Fruit fly (Drosophila melanogaster) whole organism, pupa: Measurements from ENCODE around the gene CG13056.

Experiments used
- CG10348 ChIP-seq: fragments of 200-800 bp; sonication (Bioruptor generic); IDR thresholded peaks from 2 replicates; pipeline ENCODE4 v1.3.6; 2022; ENCODE audit warnings: missing biosample characterization, missing genetic modification characterization
- CG12605 ChIP-seq: fragments of 200-800 bp; sonication (Bioruptor generic); IDR thresholded peaks from 2 replicates; pipeline ENCODE4 v1.3.6; 2022; ENCODE audit warnings: missing biosample characterization, missing genetic modification characterization
- CG13204 ChIP-seq: fragments of 200-800 bp; sonication (Bioruptor generic); optimal IDR thresholded peaks from 2 replicates; lab custom pipeline; 2018; ENCODE audit warnings: missing biosample characterization, mild to moderate bottlenecking, missing genetic modification characterization, moderate library complexity
- CG17806 ChIP-seq: fragments of 200-800 bp; sonication (Bioruptor generic); optimal IDR thresholded peaks from 2 replicates; lab custom pipeline; 2018; ENCODE audit warnings: missing biosample characterization, mild to moderate bottlenecking, missing genetic modification characterization, moderate library complexity
- CG32121 ChIP-seq: fragments of 200-800 bp; sonication (Bioruptor generic); IDR thresholded peaks from 2 replicates; pipeline ENCODE4 v1.3.6; 2022; ENCODE audit warnings: missing biosample characterization, missing genetic modification characterization
- CG34367 ChIP-seq: fragments of 200-800 bp; sonication (Bioruptor generic); optimal IDR thresholded peaks from 2 replicates; lab custom pipeline; 2018; ENCODE audit warnings: missing biosample characterization, mild to moderate bottlenecking, missing genetic modification characterization
- CG8159 ChIP-seq: fragments of 200-800 bp; sonication (Bioruptor generic); optimal IDR thresholded peaks from 3 replicates; lab custom pipeline; 2018; ENCODE audit warnings: missing biosample characterization, mild to moderate bottlenecking, missing genetic modification characterization, moderate library complexity
- CG8301 ChIP-seq: fragments of 200-800 bp; sonication (Bioruptor generic); optimal IDR thresholded peaks from 2 replicates; lab custom pipeline; 2018; ENCODE audit warnings: missing biosample characterization, mild to moderate bottlenecking, missing genetic modification characterization
- CG9948 ChIP-seq: fragments of 200-800 bp; sonication (Bioruptor generic); optimal IDR thresholded peaks from 2 replicates; lab custom pipeline; 2018; ENCODE audit warnings: missing biosample characterization, mild to moderate bottlenecking, missing genetic modification characterization, moderate library complexity
- D1 ChIP-seq: fragments of 200-800 bp; sonication (Bioruptor generic); optimal IDR thresholded peaks from 2 replicates; lab custom pipeline; 2018; ENCODE audit warnings: missing biosample characterization, mild to moderate bottlenecking, missing genetic modification characterization, moderate library complexity
- EcR ChIP-seq: fragments of 200-800 bp; sonication (Bioruptor generic); optimal IDR thresholded peaks from 3 replicates; lab custom pipeline; 2019; ENCODE audit warnings: missing biosample characterization, missing genetic modification characterization, mild to moderate bottlenecking, moderate library complexity, missing genetic modification reagents
- Ets98B ChIP-seq: fragments of 200-800 bp; sonication (Bioruptor generic); IDR thresholded peaks from 2 replicates; pipeline ENCODE4 v1.3.6; 2022; ENCODE audit warnings: missing biosample characterization, missing genetic modification characterization
- Pif1A ChIP-seq: fragments of 200-800 bp; sonication (Bioruptor generic); optimal IDR thresholded peaks from 3 replicates; lab custom pipeline; 2016; ENCODE audit warnings: missing biosample characterization, missing genetic modification characterization
- Pif1B ChIP-seq: fragments of 200-800 bp; sonication (Bioruptor generic); optimal IDR thresholded peaks from 3 replicates; lab custom pipeline; 2016; ENCODE audit warnings: missing biosample characterization, missing genetic modification characterization
- Snoo ChIP-seq: fragments of 200-800 bp; sonication (Bioruptor generic); optimal IDR thresholded peaks from 3 replicates; lab custom pipeline; 2017; ENCODE audit warnings: missing biosample characterization, mild to moderate bottlenecking, missing genetic modification characterization, inconsistent platforms
- fd96Ca ChIP-seq: fragments of 200-800 bp; sonication (Bioruptor generic); IDR thresholded peaks from 3 replicates; pipeline ENCODE4 v1.3.6; 2022; ENCODE audit warnings: missing biosample characterization, missing genetic modification characterization
- gl ChIP-seq: fragments of 200-800 bp; sonication (Bioruptor generic); optimal IDR thresholded peaks from 2 replicates; lab custom pipeline; 2018; ENCODE audit warnings: missing biosample characterization, mild to moderate bottlenecking, missing genetic modification characterization
- rn ChIP-seq: fragments of 200-800 bp; sonication (Bioruptor generic); IDR thresholded peaks from 2 replicates; pipeline ENCODE4 v1.3.6; 2022; ENCODE audit warnings: missing biosample characterization, missing genetic modification characterization

CG13056 gene

DNA sequence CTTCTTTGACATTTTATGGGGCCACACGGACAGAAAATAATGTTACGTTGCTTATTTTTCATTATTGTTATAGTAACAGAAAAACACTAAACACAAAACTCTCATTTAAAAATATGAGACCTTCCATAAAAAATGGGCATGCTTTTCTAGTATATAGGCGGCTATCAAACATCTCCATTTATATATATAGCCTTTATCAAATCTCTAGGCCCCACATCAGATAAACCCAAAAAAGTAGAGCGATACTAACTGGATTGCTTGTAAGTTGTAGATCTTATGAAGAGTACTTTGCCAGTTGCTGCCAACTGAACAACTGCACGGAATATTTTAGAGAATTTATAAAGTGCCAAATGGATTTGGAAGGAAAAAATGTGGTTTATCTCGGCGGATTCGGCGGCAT lies 36.4 kb downstream of the CG13056 start, which contains the start of gene CG18814:
CG18814 (plus strand) TSS at position 301 of the 400 bp plus-strand sequence.
- TF ChIP-seq fd96Ca (GFP tag; lab: Robert Waterston, UW) (no peak), Snoo (tag; lab: Kevin White, UChicago) (no peak), Pif1B (no peak), CG34367 (tag; lab: Kevin White, UChicago) (no peak), Pif1A (GFP tag; lab: Kevin White, UChicago) (no peak), CG12605 (GFP tag; lab: Robert Waterston, UW) (no peak), CG13204 (no peak), EcR (no peak), Ets98B (GFP tag; lab: Robert Waterston, UW) (no peak)

DNA sequence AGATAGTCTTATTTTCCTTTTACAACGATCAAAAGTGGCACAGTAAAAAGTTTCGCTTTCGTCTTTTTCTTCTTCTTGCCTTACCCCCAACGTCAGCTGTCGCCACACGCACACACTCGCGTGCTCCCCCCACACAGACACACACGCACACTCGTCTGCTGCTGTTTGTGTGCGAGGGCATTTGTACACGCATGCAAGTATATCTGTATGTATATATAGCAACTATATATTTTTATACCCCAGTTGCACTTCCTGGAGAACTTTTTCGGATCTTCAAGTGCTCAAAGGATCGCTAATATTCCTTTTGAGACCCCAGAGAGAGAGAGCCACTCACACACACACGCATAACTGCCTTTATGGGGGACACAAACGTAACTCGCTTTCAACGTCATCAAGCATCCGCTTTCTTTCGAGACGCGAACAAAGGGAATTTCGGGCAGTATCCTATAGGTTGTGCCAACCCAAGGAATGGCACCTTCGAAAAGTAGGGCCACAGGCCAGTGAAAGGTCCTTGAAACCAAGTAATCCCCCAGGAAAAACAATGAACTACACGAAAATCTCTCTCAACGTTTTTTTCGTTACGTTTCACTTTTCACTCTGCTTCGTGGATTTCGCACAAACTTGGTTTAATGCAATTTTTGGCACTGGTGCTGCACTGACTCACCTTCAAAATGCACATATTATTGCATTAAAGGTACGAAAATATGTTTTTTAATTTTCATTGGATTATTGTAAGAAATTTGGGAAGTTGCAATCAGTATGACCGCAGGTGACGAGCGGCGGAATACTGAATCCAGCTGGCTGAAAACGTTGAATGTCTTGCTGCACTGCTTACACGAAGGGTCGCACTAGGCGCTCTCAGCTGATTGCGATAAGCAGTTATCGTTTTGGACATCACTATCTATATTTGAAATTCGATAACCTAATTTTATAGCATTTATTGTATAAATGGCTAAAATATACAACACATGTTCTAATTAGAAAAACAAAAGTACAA lies 45.0 kb downstream of the CG13056 start, which contains the start of gene roq:
roq (minus strand) TSS at position 799 of the 997 bp plus-strand sequence.
- TF ChIP-seq EcR, result peak; percentile 29
- TF ChIP-seq CG32121 (GFP tag; lab: Robert Waterston, UW), result no peak
- TF ChIP-seq CG12605 (GFP tag; lab: Robert Waterston, UW), result peak; percentile 16; the same call in 1 of the 2 replicates
- TF ChIP-seq rn (GFP tag; lab: Robert Waterston, UW), result no peak
- TF ChIP-seq CG8159, result no peak
- no peak for TF ChIP-seq CG17806
- TF ChIP-seq CG10348, result no peak
- no peak for TF ChIP-seq CG34367 (tag; lab: Kevin White, UChicago)
- peak; percentile 11 for TF ChIP-seq gl (tag; lab: Kevin White, UChicago)
- TF ChIP-seq CG13204, result no peak
- no peak for TF ChIP-seq CG8301

DNA sequence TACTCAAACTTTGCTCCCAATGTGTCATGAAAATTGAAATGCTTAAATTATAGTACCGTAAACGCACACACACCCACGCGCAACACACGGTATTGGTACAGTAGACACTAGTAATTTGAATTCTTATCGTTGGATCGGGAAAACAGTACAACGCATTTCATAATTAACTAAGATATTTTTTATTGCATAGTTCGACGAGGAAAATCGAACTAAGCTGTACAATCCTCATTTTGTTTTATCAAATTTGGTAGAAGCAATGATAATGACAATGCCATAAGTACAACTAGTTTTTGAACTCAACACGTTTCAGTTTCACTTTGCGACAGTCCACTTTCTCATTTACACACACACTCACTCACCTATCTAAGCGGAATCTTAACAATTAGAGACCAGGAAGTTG lies 47.7 kb downstream of the CG13056 start:
- TF ChIP-seq CG8301 (peak; percentile 21), CG9948 (tag; lab: Kevin White, UChicago) (no peak)

DNA sequence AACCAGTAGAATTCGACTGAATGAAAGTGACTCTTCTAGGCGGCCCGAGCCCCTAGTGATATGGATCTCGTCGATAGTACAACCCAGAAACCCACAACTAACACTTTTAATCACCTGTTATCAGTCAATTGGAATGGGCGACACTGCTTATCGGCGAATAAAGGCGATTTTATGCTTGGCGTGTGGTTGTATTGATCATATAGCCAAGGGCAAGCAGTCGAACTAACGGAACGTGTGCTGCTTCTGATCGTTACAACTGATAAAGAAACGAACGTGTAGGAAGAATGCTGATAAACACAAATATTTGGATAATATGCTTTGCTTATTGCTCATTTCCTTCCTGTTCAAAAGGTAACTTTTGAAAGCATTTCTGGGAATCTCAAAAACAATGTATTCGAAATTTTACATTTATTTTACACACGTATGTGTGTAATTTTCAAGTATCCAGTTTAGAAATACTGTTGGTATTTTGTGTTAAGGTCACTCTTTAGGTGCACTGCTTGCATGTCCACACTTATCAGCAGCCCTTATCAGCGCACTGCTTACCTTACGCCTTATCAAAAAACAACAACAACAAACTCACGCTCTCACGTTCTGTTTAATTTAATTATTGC lies 48.2 kb downstream of the CG13056 start, which contains the start of gene Agpat4:
Agpat4 (minus strand) TSS at position 387 of the 614 bp plus-strand sequence.
- TF ChIP-seq CG10348, result no peak

DNA sequence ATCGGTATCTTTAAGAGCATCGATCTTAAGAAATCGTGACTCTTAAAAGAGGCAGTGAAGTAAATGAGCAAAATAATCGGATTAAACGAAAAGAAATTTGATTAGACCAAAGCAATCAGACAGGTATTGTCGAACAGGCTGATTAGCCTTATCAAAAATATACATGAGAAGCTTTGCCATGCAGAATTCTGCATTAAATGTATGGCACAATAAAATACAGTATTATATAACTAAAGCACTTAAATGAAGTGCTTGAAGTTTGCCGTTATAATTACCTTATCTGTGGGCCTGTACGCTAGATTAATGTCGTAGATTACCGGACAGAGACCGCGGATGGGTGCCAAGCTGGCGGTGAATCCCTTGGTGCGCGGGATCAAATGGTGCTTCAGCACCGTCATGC lies 49.9 kb downstream of the CG13056 start:
- TF ChIP-seq D1 (tag; lab: Kevin White, UChicago) (no peak), CG32121 (GFP tag; lab: Robert Waterston, UW) (no peak), Snoo (tag; lab: Kevin White, UChicago) (no peak)
